Fruit fly (Drosophila melanogaster) whole organism, pupa: ENCODE measurements around the gene CG33090.

ENCODE experiments used
- CG10348 ChIP-seq: fragments of 200-800 bp; sonication (Bioruptor generic); IDR thresholded peaks from 2 replicates; pipeline ENCODE4 v1.3.6; 2022; ENCODE audit warnings: missing biosample characterization, missing genetic modification characterization
- CG12605 ChIP-seq: fragments of 200-800 bp; sonication (Bioruptor generic); IDR thresholded peaks from 2 replicates; pipeline ENCODE4 v1.3.6; 2022; ENCODE audit warnings: missing biosample characterization, missing genetic modification characterization
- CG13204 ChIP-seq: fragments of 200-800 bp; sonication (Bioruptor generic); optimal IDR thresholded peaks from 2 replicates; lab custom pipeline; 2018; ENCODE audit warnings: missing biosample characterization, mild to moderate bottlenecking, missing genetic modification characterization, moderate library complexity
- CG14655 ChIP-seq: fragments of 200-800 bp; sonication (Bioruptor generic); optimal IDR thresholded peaks from 3 replicates; lab custom pipeline; 2017; ENCODE audit warnings: mild to moderate bottlenecking, missing biosample characterization, missing genetic modification reagents, missing genetic modification characterization
- CG32121 ChIP-seq: fragments of 200-800 bp; sonication (Bioruptor generic); IDR thresholded peaks from 2 replicates; pipeline ENCODE4 v1.3.6; 2022; ENCODE audit warnings: missing biosample characterization, missing genetic modification characterization
- CG34367 ChIP-seq: fragments of 200-800 bp; sonication (Bioruptor generic); optimal IDR thresholded peaks from 2 replicates; lab custom pipeline; 2018; ENCODE audit warnings: missing biosample characterization, mild to moderate bottlenecking, missing genetic modification characterization
- CG4496 ChIP-seq: fragments of 200-800 bp; sonication (Bioruptor generic); IDR thresholded peaks from 3 replicates; pipeline ENCODE4 v1.3.6; 2022; ENCODE audit warnings: missing biosample characterization, missing genetic modification characterization
- CG8159 ChIP-seq: fragments of 200-800 bp; sonication (Bioruptor generic); optimal IDR thresholded peaks from 3 replicates; lab custom pipeline; 2018; ENCODE audit warnings: missing biosample characterization, mild to moderate bottlenecking, missing genetic modification characterization, moderate library complexity
- CG8301 ChIP-seq: fragments of 200-800 bp; sonication (Bioruptor generic); optimal IDR thresholded peaks from 2 replicates; lab custom pipeline; 2018; ENCODE audit warnings: missing biosample characterization, mild to moderate bottlenecking, missing genetic modification characterization
- CG9948 ChIP-seq: fragments of 200-800 bp; sonication (Bioruptor generic); optimal IDR thresholded peaks from 2 replicates; lab custom pipeline; 2018; ENCODE audit warnings: missing biosample characterization, mild to moderate bottlenecking, missing genetic modification characterization, moderate library complexity
- D1 ChIP-seq: fragments of 200-800 bp; sonication (Bioruptor generic); optimal IDR thresholded peaks from 2 replicates; lab custom pipeline; 2018; ENCODE audit warnings: missing biosample characterization, mild to moderate bottlenecking, missing genetic modification characterization, moderate library complexity
- EcR ChIP-seq: fragments of 200-800 bp; sonication (Bioruptor generic); optimal IDR thresholded peaks from 3 replicates; lab custom pipeline; 2019; ENCODE audit warnings: missing biosample characterization, missing genetic modification characterization, mild to moderate bottlenecking, moderate library complexity, missing genetic modification reagents
- Ets98B ChIP-seq: fragments of 200-800 bp; sonication (Bioruptor generic); IDR thresholded peaks from 2 replicates; pipeline ENCODE4 v1.3.6; 2022; ENCODE audit warnings: missing biosample characterization, missing genetic modification characterization
- Pif1A ChIP-seq: fragments of 200-800 bp; sonication (Bioruptor generic); optimal IDR thresholded peaks from 3 replicates; lab custom pipeline; 2016; ENCODE audit warnings: missing biosample characterization, missing genetic modification characterization
- Pif1B ChIP-seq: fragments of 200-800 bp; sonication (Bioruptor generic); optimal IDR thresholded peaks from 3 replicates; lab custom pipeline; 2016; ENCODE audit warnings: missing biosample characterization, missing genetic modification characterization
- Snoo ChIP-seq: fragments of 200-800 bp; sonication (Bioruptor generic); optimal IDR thresholded peaks from 3 replicates; lab custom pipeline; 2017; ENCODE audit warnings: missing biosample characterization, mild to moderate bottlenecking, missing genetic modification characterization, inconsistent platforms
- fd96Ca ChIP-seq: fragments of 200-800 bp; sonication (Bioruptor generic); IDR thresholded peaks from 3 replicates; pipeline ENCODE4 v1.3.6; 2022; ENCODE audit warnings: missing biosample characterization, missing genetic modification characterization
- gl ChIP-seq: fragments of 200-800 bp; sonication (Bioruptor generic); optimal IDR thresholded peaks from 2 replicates; lab custom pipeline; 2018; ENCODE audit warnings: missing biosample characterization, mild to moderate bottlenecking, missing genetic modification characterization
- rn ChIP-seq: fragments of 200-800 bp; sonication (Bioruptor generic); IDR thresholded peaks from 2 replicates; pipeline ENCODE4 v1.3.6; 2022; ENCODE audit warnings: missing biosample characterization, missing genetic modification characterization

The CG33090 gene

dm6 chr2L:14307516-14307915 is 26.4 kb upstream of the CG33090 start:
- TF ChIP-seq CG32121 (GFP tag; lab: Robert Waterston, UW) (no peak), Snoo (tag; lab: Kevin White, UChicago) (no peak), CG12605 (GFP tag; lab: Robert Waterston, UW) (no peak), rn (no peak), CG8301 (tag; lab: Kevin White, UChicago) (no peak), Ets98B (no peak), CG9948 (tag; lab: Kevin White, UChicago) (no peak), CG34367 (no peak), fd96Ca (GFP tag; lab: Robert Waterston, UW) (no peak), CG14655 (GFP tag; lab: Kevin White, UChicago) (no peak)
- TF ChIP-seq, all 21 proteins: peak for 0

DNA sequence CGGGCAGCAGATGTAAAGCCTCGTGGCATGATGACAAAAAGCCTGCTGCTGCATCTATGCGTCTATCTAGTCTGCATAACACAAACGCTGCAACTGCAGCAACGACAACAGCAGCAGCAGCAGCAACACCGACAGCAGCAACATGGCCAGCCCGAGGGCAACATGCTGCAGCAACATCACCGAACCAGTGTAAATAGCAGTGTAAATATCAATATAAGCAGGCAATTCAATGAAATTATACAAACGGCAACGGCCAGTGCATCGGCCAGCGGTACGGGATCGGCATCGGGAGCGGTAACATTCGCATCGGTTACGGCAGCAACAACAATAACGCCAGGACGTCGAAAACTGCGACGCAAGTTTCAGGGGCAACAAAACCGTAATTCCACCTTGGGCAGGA is 25.7 kb upstream of the CG33090 start:
- TF ChIP-seq gl (tag; lab: Kevin White, UChicago) (no peak), rn (no peak), CG8301 (tag; lab: Kevin White, UChicago) (no peak), Snoo (tag; lab: Kevin White, UChicago) (no peak), CG32121 (GFP tag; lab: Robert Waterston, UW) (no peak), fd96Ca (GFP tag; lab: Robert Waterston, UW) (no peak), CG12605 (GFP tag; lab: Robert Waterston, UW) (no peak), CG8159 (no peak)

dm6 chr2L:14308661-14309060 is 25.3 kb upstream of the CG33090 start:
- no peak for TF ChIP-seq CG34367
- no peak for TF ChIP-seq rn
- TF ChIP-seq CG4496 = no peak
- no peak for TF ChIP-seq CG32121 (GFP tag; lab: Robert Waterston, UW)
- no peak for TF ChIP-seq Ets98B
- no peak for TF ChIP-seq gl (tag; lab: Kevin White, UChicago)
- no peak for TF ChIP-seq CG13204 (GFP tag; lab: Kevin White, UChicago)
- no peak for TF ChIP-seq CG8301 (tag; lab: Kevin White, UChicago)
- no peak for TF ChIP-seq Snoo (tag; lab: Kevin White, UChicago)
- TF ChIP-seq CG8159 = no peak
- TF ChIP-seq fd96Ca (GFP tag; lab: Robert Waterston, UW) = no peak
- TF ChIP-seq CG10348 = no peak

DNA sequence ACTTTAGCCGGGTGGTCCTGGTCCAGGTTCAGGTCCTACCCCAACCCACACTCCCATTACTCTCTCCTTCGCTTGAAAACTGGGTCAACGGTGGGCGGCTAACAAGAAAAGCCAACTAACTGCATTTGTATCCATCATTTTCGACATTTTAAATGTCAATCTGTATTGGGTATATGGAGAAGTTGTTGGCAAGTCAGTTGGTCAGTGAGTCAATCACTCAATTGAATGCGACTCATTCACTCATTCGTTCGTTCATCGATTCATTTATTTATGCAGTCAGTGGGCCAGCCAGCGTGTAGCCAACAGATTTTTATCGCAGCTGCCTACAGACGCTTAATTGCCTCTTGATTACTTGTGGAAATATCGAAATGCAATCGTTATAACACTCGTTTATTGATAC is 17.3 kb upstream of the CG33090 start:
- no peak for TF ChIP-seq fd96Ca (GFP tag; lab: Robert Waterston, UW)
- no peak for TF ChIP-seq CG10348
- no peak for TF ChIP-seq CG12605 (GFP tag; lab: Robert Waterston, UW)
- no peak for TF ChIP-seq CG8301 (tag; lab: Kevin White, UChicago)
- TF ChIP-seq, all 21 proteins: peak for 0

dm6 chr2L:14317992-14318391 is 16.0 kb upstream of the CG33090 start:
- no peak for TF ChIP-seq CG14655 (GFP tag; lab: Kevin White, UChicago)
- no peak for TF ChIP-seq Pif1B (GFP tag; lab: Kevin White, UChicago)
- TF ChIP-seq rn = no peak
- TF ChIP-seq CG10348 = no peak
- no peak for TF ChIP-seq D1 (tag; lab: Kevin White, UChicago)
- TF ChIP-seq CG34367 = no peak
- TF ChIP-seq Snoo (tag; lab: Kevin White, UChicago) = no peak
- TF ChIP-seq CG32121 (GFP tag; lab: Robert Waterston, UW) = no peak
- TF ChIP-seq CG8301 (tag; lab: Kevin White, UChicago) = no peak
- no peak for TF ChIP-seq CG8159
- no peak for TF ChIP-seq gl (tag; lab: Kevin White, UChicago)
- TF ChIP-seq EcR = no peak
- no peak for TF ChIP-seq Ets98B
- no peak for TF ChIP-seq CG9948 (tag; lab: Kevin White, UChicago)
- no peak for TF ChIP-seq CG4496
- TF ChIP-seq CG13204 (GFP tag; lab: Kevin White, UChicago) = no peak

DNA sequence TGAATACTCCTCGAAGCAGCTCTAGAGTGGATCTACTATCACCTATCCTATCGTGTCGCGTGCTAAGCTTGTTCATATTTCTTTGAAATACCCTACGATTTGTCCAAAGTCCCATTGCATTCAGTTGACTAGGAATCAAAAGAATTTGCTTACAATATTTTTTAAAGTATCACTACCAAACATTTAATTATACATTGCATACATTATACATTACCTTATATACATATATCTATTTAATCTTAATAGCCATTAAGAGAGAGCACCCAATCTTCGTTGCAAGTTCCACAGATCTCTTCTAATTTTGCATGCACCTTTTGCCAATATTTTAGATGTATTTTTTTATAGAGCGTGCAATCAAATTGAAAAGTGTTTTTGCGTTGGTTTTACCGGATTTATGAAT is 15.4 kb upstream of the CG33090 start:
- TF ChIP-seq Snoo (tag; lab: Kevin White, UChicago) (no peak), CG12605 (GFP tag; lab: Robert Waterston, UW) (peak; percentile 27; the same call in 1 of the 2 replicates), CG32121 (GFP tag; lab: Robert Waterston, UW) (peak; percentile 75), CG4496 (peak; percentile 78), CG10348 (no peak), Ets98B (peak; percentile 79)

dm6 chr2L:14319005-14319404 is 15.0 kb upstream of the CG33090 start:
- no peak for TF ChIP-seq CG13204 (GFP tag; lab: Kevin White, UChicago)
- TF ChIP-seq CG9948 (tag; lab: Kevin White, UChicago) = no peak
- no peak for TF ChIP-seq CG10348
- no peak for TF ChIP-seq rn
- no peak for TF ChIP-seq gl (tag; lab: Kevin White, UChicago)
- no peak for TF ChIP-seq CG12605 (GFP tag; lab: Robert Waterston, UW)
- TF ChIP-seq Pif1A (GFP tag; lab: Kevin White, UChicago) = no peak
- no peak for TF ChIP-seq CG34367
- no peak for TF ChIP-seq Pif1B (GFP tag; lab: Kevin White, UChicago)

DNA sequence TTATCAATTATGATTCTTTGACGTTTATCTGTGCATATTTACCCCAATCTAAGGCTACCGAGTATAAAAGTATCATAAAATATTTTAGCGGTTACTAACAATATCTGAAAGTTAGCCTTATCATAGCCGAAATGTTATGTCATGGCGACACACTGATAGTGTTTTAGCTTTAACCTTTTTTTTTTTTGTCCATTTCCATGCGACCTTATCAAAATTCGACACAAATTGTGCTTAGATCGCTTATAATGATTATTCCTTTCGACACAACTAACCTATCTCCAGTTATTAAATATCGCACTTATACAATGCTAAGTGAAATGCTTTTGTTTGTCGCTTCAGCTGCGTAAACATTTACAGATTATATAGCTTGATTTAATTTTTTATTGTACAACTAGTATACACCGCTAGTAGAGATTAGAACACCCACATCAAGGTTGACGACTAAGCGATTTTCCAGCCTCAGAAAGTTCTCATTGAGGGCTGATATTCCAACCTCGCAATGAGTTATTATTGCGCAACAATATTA is 2.4 kb downstream of the CG33090 start:
- TF ChIP-seq CG34367 = no peak
- no peak for TF ChIP-seq Pif1A (GFP tag; lab: Kevin White, UChicago)
- no peak for TF ChIP-seq gl (tag; lab: Kevin White, UChicago)
- TF ChIP-seq, all 21 proteins: peak for 0
